Worm (Caenorhabditis elegans) whole organism, L3 larva: ENCODE results near the gene lgc-26.

Experiments used
- R02D3.7 ChIP-seq: fragments of 150-350 bp; optimal IDR thresholded peaks from 2 replicates; lab custom pipeline; 2014; ENCODE audit warnings: missing biosample characterization, missing genetic modification characterization
- aly-2 ChIP-seq: fragments of 150-350 bp; optimal IDR thresholded peaks from 2 replicates; lab custom pipeline; 2014; ENCODE audit warnings: missing biosample characterization, missing genetic modification characterization
- ama-1 ChIP-seq: fragments of 150-350 bp; optimal IDR thresholded peaks from 2 replicates; lab custom pipeline; 2018
- ceh-28 ChIP-seq: fragments of 150-350 bp; optimal IDR thresholded peaks from 2 replicates; lab custom pipeline; 2014; ENCODE audit warnings: missing biosample characterization, missing genetic modification reagents, missing genetic modification characterization
- egl-27 ChIP-seq: sonication (generic microtip); optimal IDR thresholded peaks from 4 replicates; lab custom pipeline; 2017; ENCODE audit warnings: missing biosample characterization, missing genetic modification reagents, missing genetic modification characterization
- egl-5 ChIP-seq: fragments of 150-350 bp; optimal IDR thresholded peaks from 2 replicates; lab custom pipeline; 2017; ENCODE audit warnings: missing biosample characterization, missing genetic modification reagents, missing genetic modification characterization, inconsistent platforms
- eor-1 ChIP-seq, 2 experiments: fragments of 150-350 bp; optimal IDR thresholded peaks; 2 replicates each; lab custom pipeline; 2014 to 2018; ENCODE audit warnings: missing biosample characterization in 2 of 2, missing genetic modification characterization in 2 of 2
- fos-1 ChIP-seq: fragments of 150-350 bp; optimal IDR thresholded peaks from 2 replicates; lab custom pipeline; 2014; ENCODE audit warnings: missing biosample characterization, missing genetic modification characterization
- hmg-11 ChIP-seq: sonication (generic microtip); optimal IDR thresholded peaks from 2 replicates; lab custom pipeline; 2016; ENCODE audit warnings: missing genetic modification characterization, missing compliant biosample characterization
- lin-15B ChIP-seq: fragments of 150-350 bp; optimal IDR thresholded peaks from 2 replicates; lab custom pipeline; 2014; ENCODE audit warnings: missing biosample characterization, missing genetic modification characterization
- mdl-1 ChIP-seq: fragments of 150-350 bp; optimal IDR thresholded peaks from 2 replicates; lab custom pipeline; 2014; ENCODE audit warnings: missing biosample characterization, missing genetic modification characterization
- mml-1 ChIP-seq: fragments of 150-350 bp; sonication (generic microtip); optimal IDR thresholded peaks from 3 replicates; lab custom pipeline; 2014; ENCODE audit warnings: missing biosample characterization, missing genetic modification characterization
- nhr-12 ChIP-seq: fragments of 150-350 bp; optimal IDR thresholded peaks from 2 replicates; lab custom pipeline; 2014; ENCODE audit warnings: missing biosample characterization, missing genetic modification characterization
- nhr-237 ChIP-seq: fragments of 150-350 bp; optimal IDR thresholded peaks from 2 replicates; lab custom pipeline; 2014; ENCODE audit warnings: missing biosample characterization, missing genetic modification characterization
- pha-4 ChIP-seq: fragments of 150-350 bp; optimal IDR thresholded peaks from 2 replicates; lab custom pipeline; 2014; ENCODE audit warnings: missing biosample characterization, missing genetic modification reagents, missing genetic modification characterization
- pqm-1 ChIP-seq: fragments of 150-350 bp; optimal IDR thresholded peaks from 2 replicates; lab custom pipeline; 2017; ENCODE audit warnings: missing biosample characterization, missing genetic modification characterization, inconsistent platforms
- skn-1 ChIP-seq: fragments of 150-350 bp; optimal IDR thresholded peaks from 2 replicates; lab custom pipeline; 2014; ENCODE audit warnings: missing biosample characterization, missing genetic modification characterization
- snpc-4 ChIP-seq: fragments of 150-350 bp; optimal IDR thresholded peaks from 2 replicates; lab custom pipeline; 2014; ENCODE audit warnings: missing biosample characterization, missing genetic modification characterization
- zag-1 ChIP-seq: fragments of 150-350 bp; optimal IDR thresholded peaks from 2 replicates; lab custom pipeline; 2014; ENCODE audit warnings: missing biosample characterization, missing genetic modification characterization

Gene lgc-26

ce11 chrV:320009-320408 lies 51.9 kb downstream of the lgc-26 start:
- TF ChIP-seq zag-1 (tag; lab: Kevin White, UChicago) = no peak
- no peak for TF ChIP-seq pqm-1 (tag; lab: Kevin White, UChicago)
- TF ChIP-seq lin-15B (tag; lab: Kevin White, UChicago) = no peak
- TF ChIP-seq eor-1 (tag; optimal IDR thresholded peaks at IDR 0.05; lab: Kevin White, UChicago) = no peak
- TF ChIP-seq egl-27 (tag; lab: Kevin White, UChicago) = no peak
- TF ChIP-seq skn-1 (tag; lab: Kevin White, UChicago) = no peak
- TF ChIP-seq nhr-237 (tag; lab: Kevin White, UChicago) = no peak
- no peak for TF ChIP-seq mdl-1 (tag; lab: Kevin White, UChicago)
- TF ChIP-seq snpc-4 (tag; lab: Kevin White, UChicago) = no peak
- no peak for TF ChIP-seq egl-5 (tag; lab: Kevin White, UChicago)
- TF ChIP-seq nhr-12 (tag; lab: Kevin White, UChicago) = no peak
- no peak for TF ChIP-seq ceh-28 (tag; lab: Kevin White, UChicago)
- TF ChIP-seq R02D3.7 (tag; lab: Kevin White, UChicago) = no peak
- no peak for TF ChIP-seq aly-2 (tag; lab: Kevin White, UChicago)
- TF ChIP-seq pha-4 (tag; lab: Kevin White, UChicago) = no peak
- TF ChIP-seq hmg-11 (tag; lab: Kevin White, UChicago) = no peak
- TF ChIP-seq ama-1 (lab: Kevin White, UChicago) = no peak
- no peak for TF ChIP-seq mml-1 (tag; lab: Kevin White, UChicago)
- no peak for TF ChIP-seq fos-1 (tag; lab: Kevin White, UChicago)
